Worm (Caenorhabditis elegans) whole organism, midembryonic: Measurements from ENCODE around the gene C44C10.11.

ENCODE experiments used
- cog-1 ChIP-seq: sonication (generic microtip); optimal IDR thresholded peaks from 2 replicates; lab custom pipeline; 2016; ENCODE audit warnings: missing genetic modification characterization, missing compliant biosample characterization
- ref-1 ChIP-seq: fragments of 200-800 bp; sonication (Bioruptor generic); conservative IDR thresholded peaks from 2 replicates; pipeline ENCODE4 v1.3.6; 2022; ENCODE audit warnings: missing genetic modification reagents, missing genetic modification characterization, missing compliant biosample characterization

DNA sequence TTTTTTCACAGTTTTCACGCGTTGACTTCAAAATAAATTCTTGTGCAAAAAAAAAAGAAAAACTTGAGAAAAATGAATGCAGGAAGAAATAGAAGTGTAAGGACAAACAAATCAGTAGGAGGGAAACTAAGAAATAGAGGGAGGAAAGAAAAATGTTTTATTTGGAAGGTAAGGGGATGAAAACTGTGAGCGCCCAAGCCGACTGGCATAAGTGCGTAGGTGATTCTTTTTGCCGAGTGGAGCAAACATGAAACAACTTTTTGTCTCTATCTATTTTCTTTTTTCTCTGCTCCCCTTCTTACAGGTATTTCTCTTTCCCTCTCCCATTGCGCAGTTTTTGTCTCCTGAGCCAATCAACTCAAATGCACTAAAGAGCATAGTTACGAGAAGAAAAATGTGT, 8.6 kb upstream of the C44C10.11 start:
- no peak for TF ChIP-seq ref-1
- no peak for TF ChIP-seq cog-1 (tag; lab: Kevin White, UChicago)
